Worm (Caenorhabditis elegans) whole organism, L3 larva: ENCODE measurements around the gene rop-1.

ENCODE experiments used
- ama-1 ChIP-seq: fragments of 150-350 bp; optimal IDR thresholded peaks from 2 replicates; lab custom pipeline; 2018
- egl-27 ChIP-seq: sonication (generic microtip); optimal IDR thresholded peaks from 4 replicates; lab custom pipeline; 2017; ENCODE audit warnings: missing biosample characterization, missing genetic modification reagents, missing genetic modification characterization
- lin-15B ChIP-seq: fragments of 150-350 bp; optimal IDR thresholded peaks from 2 replicates; lab custom pipeline; 2014; ENCODE audit warnings: missing biosample characterization, missing genetic modification characterization
- mml-1 ChIP-seq: fragments of 150-350 bp; sonication (generic microtip); optimal IDR thresholded peaks from 3 replicates; lab custom pipeline; 2014; ENCODE audit warnings: missing biosample characterization, missing genetic modification characterization
- nhr-11 ChIP-seq: fragments of 150-350 bp; optimal IDR thresholded peaks from 2 replicates; lab custom pipeline; 2014; ENCODE audit warnings: missing biosample characterization, missing genetic modification characterization
- nhr-28 ChIP-seq: fragments of 150-350 bp; optimal IDR thresholded peaks from 2 replicates; lab custom pipeline; 2014; ENCODE audit warnings: missing biosample characterization, missing genetic modification characterization
- nhr-77 ChIP-seq: fragments of 150-350 bp; optimal IDR thresholded peaks from 2 replicates; lab custom pipeline; 2014; ENCODE audit warnings: missing biosample characterization, missing genetic modification characterization
- snpc-4 ChIP-seq: fragments of 150-350 bp; optimal IDR thresholded peaks from 2 replicates; lab custom pipeline; 2014; ENCODE audit warnings: missing biosample characterization, missing genetic modification characterization
- tbx-2 ChIP-seq: sonication (generic microtip); optimal IDR thresholded peaks from 2 replicates; lab custom pipeline; 2016; ENCODE audit warnings: mild to moderate bottlenecking, missing genetic modification characterization, missing compliant biosample characterization

- TF ChIP-seq nhr-77 (tag; lab: Kevin White, UChicago) (no peak), snpc-4 (tag; lab: Kevin White, UChicago) (peak; percentile 60), nhr-11 (tag; lab: Kevin White, UChicago) (no peak), tbx-2 (tag; lab: Kevin White, UChicago) (peak; percentile 29), egl-27 (tag; lab: Kevin White, UChicago) (no peak), nhr-28 (no peak), mml-1 (tag; lab: Kevin White, UChicago) (no peak), ama-1 (no peak), lin-15B (peak; percentile 92)
Measured at ce11 chrV:10204863-10205338, 50.0 kb downstream of the rop-1 start, which contains the start of the genes ZK856.19 and ZK856.11.
